Worm (Caenorhabditis elegans): ENCODE data around the gene pitr-2.

DNA sequence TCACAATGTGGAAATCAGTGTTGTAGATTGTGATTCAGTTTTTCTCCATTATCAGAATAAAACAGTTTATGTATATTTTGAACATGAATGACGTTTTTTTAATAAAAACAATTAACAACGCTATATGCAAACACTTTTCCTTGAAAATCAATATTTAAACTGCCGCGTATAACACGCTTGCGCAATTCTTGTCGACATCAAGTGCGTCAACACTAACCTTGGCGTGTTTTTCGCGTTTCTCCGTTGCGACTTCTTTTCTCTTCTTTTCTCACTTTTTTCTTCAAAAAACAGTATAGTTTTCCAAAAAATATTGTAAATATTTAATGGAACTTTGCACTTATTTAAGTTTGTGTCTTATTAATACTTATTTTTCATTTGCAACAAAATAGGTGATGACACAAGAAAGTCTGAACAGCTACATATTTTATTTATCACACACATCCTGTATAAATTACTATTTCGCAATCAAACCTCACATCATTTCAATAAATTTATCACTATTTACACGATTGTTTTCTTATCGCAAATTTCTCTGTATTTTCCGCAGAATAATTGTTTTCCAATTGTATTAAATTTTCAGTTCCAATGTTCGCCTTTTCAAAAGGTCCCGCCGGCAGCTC, 37.8 kb upstream of the pitr-2 start, which contains the start of gene spas-1:
- TF ChIP-seq lsy-2 (tag; optimal IDR thresholded peaks at IDR 0.05) (peak; percentile 81 to 94), nhr-77 (tag; optimal IDR thresholded peaks at IDR 0.05) (peak; percentile 40)

All from whole organism, L2 larva.